Fruit fly (Drosophila melanogaster) whole organism, embryonic: ENCODE results near the gene slf.
A peak's percentile ranks its signal among the peaks of the same experiment; 100 is the strongest.

Experiments
- C15 ChIP-seq: fragments of 200-800 bp; sonication (Bioruptor generic); IDR thresholded peaks from 3 replicates; pipeline ENCODE4 v1.3.6; 2022; ENCODE audit warnings: missing biosample characterization, missing genetic modification characterization
- CG10321 ChIP-seq: fragments of 200-800 bp; sonication (Bioruptor generic); IDR thresholded peaks from 2 replicates; pipeline ENCODE4 v1.3.6; 2022; ENCODE audit warnings: missing biosample characterization, missing genetic modification characterization
- CG10366 ChIP-seq: fragments of 200-800 bp; sonication (Bioruptor generic); IDR thresholded peaks from 2 replicates; pipeline ENCODE4 v1.3.6; 2022; ENCODE audit warnings: missing biosample characterization, missing genetic modification characterization
- CG10565 ChIP-seq: fragments of 200-800 bp; sonication (Bioruptor generic); optimal IDR thresholded peaks from 3 replicates; lab custom pipeline; 2016; ENCODE audit warnings: missing biosample characterization, mild to moderate bottlenecking, missing genetic modification characterization
- CG10979 ChIP-seq: fragments of 200-800 bp; sonication (Bioruptor generic); optimal IDR thresholded peaks from 2 replicates; lab custom pipeline; 2018; ENCODE audit warnings: missing biosample characterization, mild to moderate bottlenecking, missing genetic modification characterization, moderate library complexity
- CG11695 ChIP-seq: fragments of 200-800 bp; sonication (Bioruptor generic); IDR thresholded peaks from 3 replicates; pipeline ENCODE4 v1.3.6; 2022; ENCODE audit warnings: missing biosample characterization, missing genetic modification characterization
- CG11723 ChIP-seq: fragments of 200-800 bp; sonication (Bioruptor generic); optimal IDR thresholded peaks from 2 replicates; lab custom pipeline; 2017; ENCODE audit warnings: missing biosample characterization, mild to moderate bottlenecking, missing genetic modification characterization
- CG13775 ChIP-seq: fragments of 200-800 bp; sonication (Bioruptor generic); optimal IDR thresholded peaks from 3 replicates; lab custom pipeline; 2017; ENCODE audit warnings: missing biosample characterization, mild to moderate bottlenecking, missing genetic modification characterization
- CG15479 ChIP-seq: fragments of 200-800 bp; sonication (Bioruptor generic); optimal IDR thresholded peaks from 3 replicates; lab custom pipeline; 2019; ENCODE audit warnings: missing biosample characterization, mild to moderate bottlenecking, missing genetic modification characterization, moderate library complexity
- CG16813 ChIP-seq: fragments of 200-800 bp; sonication (Bioruptor generic); IDR thresholded peaks from 3 replicates; pipeline ENCODE4 v1.3.6; 2022; ENCODE audit warnings: missing biosample characterization, missing genetic modification characterization; ENCODE audit not compliant: partially characterized antibody
- CG17186 ChIP-seq: fragments of 200-800 bp; sonication (Bioruptor generic); optimal IDR thresholded peaks from 3 replicates; lab custom pipeline; 2017; ENCODE audit warnings: missing biosample characterization, missing genetic modification reagents, missing genetic modification characterization
- CG2202 ChIP-seq: fragments of 200-800 bp; sonication (Bioruptor generic); optimal IDR thresholded peaks from 2 replicates; lab custom pipeline; 2018; ENCODE audit warnings: missing biosample characterization, mild to moderate bottlenecking, missing genetic modification characterization
- CG3281 ChIP-seq: fragments of 200-800 bp; sonication (Bioruptor generic); optimal IDR thresholded peaks from 3 replicates; lab custom pipeline; 2017; ENCODE audit warnings: missing biosample characterization, mild to moderate bottlenecking, missing genetic modification characterization
- CG4404 ChIP-seq: fragments of 200-800 bp; sonication (Bioruptor generic); IDR thresholded peaks from 2 replicates; pipeline ENCODE4 v1.3.6; 2022; ENCODE audit warnings: missing biosample characterization, missing genetic modification characterization
- CG4707 ChIP-seq: fragments of 200-800 bp; sonication (Bioruptor generic); optimal IDR thresholded peaks from 2 replicates; lab custom pipeline; 2018; ENCODE audit warnings: missing biosample characterization, mild to moderate bottlenecking, missing genetic modification characterization, moderate library complexity
- CG4730 ChIP-seq: fragments of 200-800 bp; sonication (Bioruptor generic); IDR thresholded peaks from 2 replicates; pipeline ENCODE4 v1.3.6; 2022; ENCODE audit warnings: missing biosample characterization, missing genetic modification characterization
- CG5245 ChIP-seq: fragments of 200-800 bp; sonication (Bioruptor generic); optimal IDR thresholded peaks from 3 replicates; lab custom pipeline; 2016; ENCODE audit warnings: missing biosample characterization, missing genetic modification characterization
- CG5953 ChIP-seq: fragments of 200-800 bp; sonication (Bioruptor generic); IDR thresholded peaks from 2 replicates; pipeline ENCODE4 v1.3.6; 2022; ENCODE audit warnings: missing biosample characterization, missing genetic modification characterization
- CG7357 ChIP-seq: fragments of 200-800 bp; sonication (Bioruptor generic); IDR thresholded peaks from 3 replicates; pipeline ENCODE4 v1.3.6; 2022; ENCODE audit warnings: missing biosample characterization, missing genetic modification characterization
- CG8765 ChIP-seq: fragments of 200-800 bp; sonication (Bioruptor generic); IDR thresholded peaks from 2 replicates; pipeline ENCODE4 v1.3.6; 2022; ENCODE audit warnings: missing biosample characterization, missing genetic modification characterization
- CG8924 ChIP-seq: fragments of 200-800 bp; optimal IDR thresholded peaks from 3 replicates; lab custom pipeline; 2019; ENCODE audit warnings: missing biosample characterization, mild to moderate bottlenecking, missing genetic modification characterization, moderate library complexity
- D ChIP-seq, 2 experiments: fragments of 200-800 bp in 1 of 2; fragments of >200 bp in 1 of 2; sonication (Bioruptor generic) in 1 of 2; optimal IDR thresholded peaks; 2 replicates in 1 of 2; 3 replicates in 1 of 2; lab custom pipeline; 2017; ENCODE audit warnings: mild to moderate bottlenecking in 1 of 2, missing biosample characterization in 1 of 2, missing genetic modification characterization in 1 of 2, missing genetic modification reagents in 1 of 2
- E2f2 ChIP-seq: fragments of 200-800 bp; sonication (Bioruptor generic); IDR thresholded peaks from 2 replicates; pipeline ENCODE4 v1.3.6; 2022; ENCODE audit warnings: missing biosample characterization, missing genetic modification characterization
- Gug ChIP-seq: fragments of 200-800 bp; sonication (Bioruptor generic); IDR thresholded peaks from 4 replicates; pipeline ENCODE4 v1.3.6; 2022; ENCODE audit warnings: missing biosample characterization, missing genetic modification characterization
- Hand ChIP-seq: fragments of 200-800 bp; sonication (Bioruptor generic); optimal IDR thresholded peaks from 2 replicates; lab custom pipeline; 2017; ENCODE audit warnings: mild to moderate bottlenecking, missing biosample characterization, missing genetic modification reagents, missing genetic modification characterization
- Hey ChIP-seq: fragments of 200-800 bp; sonication (Bioruptor generic); optimal IDR thresholded peaks from 3 replicates; lab custom pipeline; 2018; ENCODE audit warnings: missing biosample characterization, mild to moderate bottlenecking, missing genetic modification characterization
- HmgD ChIP-seq: fragments of 200-800 bp; sonication (Bioruptor generic); optimal IDR thresholded peaks from 3 replicates; lab custom pipeline; 2016; ENCODE audit warnings: missing biosample characterization, missing genetic modification characterization
- Kr ChIP-seq: fragments of 200-800 bp; sonication (Bioruptor generic); optimal IDR thresholded peaks from 2 replicates; lab custom pipeline; 2017; ENCODE audit warnings: missing biosample characterization, mild to moderate bottlenecking, missing genetic modification characterization
- Lpt ChIP-seq: fragments of >200 bp; optimal IDR thresholded peaks from 2 replicates; lab custom pipeline; 2018; ENCODE audit warnings: missing biosample characterization, missing genetic modification characterization
- Myb ChIP-seq: fragments of 200-800 bp; sonication (Bioruptor generic); optimal IDR thresholded peaks from 2 replicates; lab custom pipeline; 2016; ENCODE audit warnings: missing biosample characterization, missing genetic modification characterization
- Optix ChIP-seq: fragments of 200-800 bp; sonication (Bioruptor generic); IDR thresholded peaks from 3 replicates; pipeline ENCODE4 v1.3.6; 2022; ENCODE audit warnings: missing biosample characterization, missing genetic modification characterization
- Rfx ChIP-seq: fragments of 200-800 bp; sonication (Bioruptor generic); IDR thresholded peaks from 2 replicates; pipeline ENCODE4 v1.3.6; 2022; ENCODE audit warnings: missing biosample characterization, missing genetic modification characterization
- ac ChIP-seq: fragments of 200-800 bp; sonication (Bioruptor generic); optimal IDR thresholded peaks from 3 replicates; lab custom pipeline; 2017; ENCODE audit warnings: missing biosample characterization, mild to moderate bottlenecking, missing genetic modification characterization
- ara ChIP-seq: fragments of 200-800 bp; sonication (Bioruptor generic); IDR thresholded peaks from 2 replicates; pipeline ENCODE4 v1.3.6; 2022; ENCODE audit warnings: missing biosample characterization, missing genetic modification characterization
- chinmo ChIP-seq: fragments of 200-800 bp; sonication (Bioruptor generic); IDR thresholded peaks from 4 replicates; pipeline ENCODE4 v1.3.6; 2022; ENCODE audit warnings: missing biosample characterization, missing genetic modification characterization; ENCODE audit not compliant: partially characterized antibody
- chm ChIP-seq: fragments of 200-800 bp; sonication (Bioruptor generic); IDR thresholded peaks from 2 replicates; pipeline ENCODE4 v1.3.6; 2022; ENCODE audit warnings: missing biosample characterization, missing genetic modification characterization
- en ChIP-seq: fragments of 200-800 bp; sonication (Bioruptor generic); optimal IDR thresholded peaks from 2 replicates; lab custom pipeline; 2016; ENCODE audit warnings: missing biosample characterization, missing genetic modification characterization
- ewg ChIP-seq: fragments of 200-800 bp; sonication (Bioruptor generic); optimal IDR thresholded peaks from 3 replicates; lab custom pipeline; 2017; ENCODE audit warnings: mild to moderate bottlenecking, missing biosample characterization, missing genetic modification reagents, missing genetic modification characterization
- gce ChIP-seq: fragments of 200-800 bp; sonication (Bioruptor generic); IDR thresholded peaks from 3 replicates; pipeline ENCODE4 v1.3.6; 2022; ENCODE audit warnings: missing biosample characterization, missing genetic modification characterization
- gfzf ChIP-seq: fragments of 200-800 bp; sonication (Bioruptor generic); optimal IDR thresholded peaks from 2 replicates; lab custom pipeline; 2016; ENCODE audit warnings: missing biosample characterization, mild to moderate bottlenecking, missing genetic modification characterization, moderate library complexity
- gro ChIP-seq: fragments of 200-800 bp; sonication (Bioruptor generic); optimal IDR thresholded peaks from 2 replicates; lab custom pipeline; 2016; ENCODE audit warnings: missing biosample characterization, missing genetic modification characterization
- hbn ChIP-seq: fragments of 200-800 bp; sonication (Bioruptor generic); IDR thresholded peaks from 2 replicates; pipeline ENCODE4 v1.3.6; 2022; ENCODE audit warnings: missing biosample characterization, missing genetic modification characterization; ENCODE audit not compliant: partially characterized antibody
- ind ChIP-seq: fragments of 200-800 bp; sonication (Bioruptor generic); optimal IDR thresholded peaks from 3 replicates; lab custom pipeline; 2016; ENCODE audit warnings: missing biosample characterization, missing genetic modification characterization
- knrl ChIP-seq: fragments of 200-800 bp; sonication (Bioruptor generic); IDR thresholded peaks from 3 replicates; pipeline ENCODE4 v1.3.6; 2022; ENCODE audit warnings: missing biosample characterization, missing genetic modification characterization; ENCODE audit not compliant: partially characterized antibody
- luna ChIP-seq: fragments of 200-800 bp; sonication (Bioruptor generic); optimal IDR thresholded peaks from 2 replicates; lab custom pipeline; 2016; ENCODE audit warnings: missing biosample characterization, missing genetic modification characterization
- maf-S ChIP-seq: fragments of 200-800 bp; sonication (Bioruptor generic); optimal IDR thresholded peaks from 2 replicates; lab custom pipeline; 2016; ENCODE audit warnings: missing biosample characterization, missing genetic modification characterization
- nerfin-2 ChIP-seq: fragments of 200-800 bp; sonication (Bioruptor generic); IDR thresholded peaks from 2 replicates; pipeline ENCODE4 v1.3.6; 2022; ENCODE audit warnings: missing biosample characterization, missing genetic modification characterization; ENCODE audit not compliant: partially characterized antibody
- ranshi ChIP-seq: fragments of 200-800 bp; sonication (Bioruptor generic); IDR thresholded peaks from 2 replicates; pipeline ENCODE4 v1.3.6; 2022; ENCODE audit warnings: missing biosample characterization, missing genetic modification characterization
- shn ChIP-seq: fragments of 200-800 bp; sonication (Bioruptor generic); optimal IDR thresholded peaks from 3 replicates; lab custom pipeline; 2016; ENCODE audit warnings: missing biosample characterization, missing genetic modification characterization
- ssp ChIP-seq: fragments of 200-800 bp; sonication (Bioruptor generic); IDR thresholded peaks from 2 replicates; pipeline ENCODE4 v1.3.6; 2022; ENCODE audit warnings: missing biosample characterization, missing genetic modification characterization
- tap ChIP-seq: fragments of 200-800 bp; optimal IDR thresholded peaks from 3 replicates; lab custom pipeline; 2019; ENCODE audit warnings: missing biosample characterization, mild to moderate bottlenecking, missing genetic modification characterization, moderate library complexity

Gene slf

dm6 chr2L:4821319-4821717 is 19.6 kb upstream of the slf start (continued):
- no peak for TF ChIP-seq D (optimal IDR thresholded peaks at IDR 0.05; lab: Kevin White, UChicago)
- TF ChIP-seq D (GFP tag; optimal IDR thresholded peaks at IDR 0.05; lab: Kevin White, UChicago), result peak; percentile 60
- TF ChIP-seq ind, result peak; percentile 49
- TF ChIP-seq CG4404 (GFP tag; lab: Robert Waterston, UW), result peak; percentile 56
- no peak; the same call in 1 of the 2 replicates for TF ChIP-seq ssp (GFP tag; lab: Robert Waterston, UW)
- TF ChIP-seq ac (GFP tag; lab: Kevin White, UChicago), result no peak
- TF ChIP-seq gro (GFP tag; lab: Kevin White, UChicago), result peak; percentile 56
- TF ChIP-seq CG11723 (GFP tag; lab: Kevin White, UChicago), result peak; percentile 15
- TF ChIP-seq CG17186, result no peak
- 0 out of 3 replicates have a peak, but pooled peaks have one; percentile 42 for TF ChIP-seq CG16813
- peak; percentile 21 for TF ChIP-seq CG13775 (GFP tag; lab: Kevin White, UChicago)
- TF ChIP-seq CG4707, result no peak
- no peak for TF ChIP-seq CG2202 (tag; lab: Kevin White, UChicago)
- TF ChIP-seq E2f2, result peak; percentile 42
- peak; percentile 61 for TF ChIP-seq CG10979 (tag; lab: Kevin White, UChicago)
- peak; percentile 53; the same call in 3 of the 4 replicates for TF ChIP-seq Gug (GFP tag; lab: Robert Waterston, UW)
- TF ChIP-seq CG11695 (GFP tag; lab: Robert Waterston, UW), result peak; percentile 75
- no peak for TF ChIP-seq CG5245 (GFP tag; lab: Kevin White, UChicago)
- TF ChIP-seq shn (GFP tag; lab: Kevin White, UChicago), result no peak
- peak; percentile 39 for TF ChIP-seq CG10366 (GFP tag; lab: Robert Waterston, UW)
- no peak for TF ChIP-seq tap (tag; lab: Kevin White, UChicago)
- TF ChIP-seq CG10321 (GFP tag; lab: Robert Waterston, UW), result no peak
- peak; percentile 2 for TF ChIP-seq Myb (GFP tag; lab: Kevin White, UChicago)
- TF ChIP-seq CG4730 (GFP tag; lab: Robert Waterston, UW), result 0 out of 2 replicates have a peak, but pooled peaks have one; percentile 4
- peak; percentile 72 for TF ChIP-seq Rfx
- TF ChIP-seq gfzf (GFP tag; lab: Kevin White, UChicago), result no peak
- no peak for TF ChIP-seq Kr (GFP tag; lab: Kevin White, UChicago)
- no peak for TF ChIP-seq Lpt (GFP tag; lab: Kevin White, UChicago)
- TF ChIP-seq Optix (GFP tag; lab: Robert Waterston, UW), result peak; percentile 55; the same call in 1 of the 3 replicates
- peak; percentile 59 for TF ChIP-seq ranshi (GFP tag; lab: Robert Waterston, UW)
- TF ChIP-seq CG3281 (GFP tag; lab: Kevin White, UChicago), result peak; percentile 83
- TF ChIP-seq gce, result 0 out of 3 replicates have a peak, but pooled peaks have one; percentile 36
- no peak; the same call in 1 of the 2 replicates for TF ChIP-seq CG8765
- TF ChIP-seq CG15479, result peak; percentile 34
- TF ChIP-seq luna (GFP tag; lab: Kevin White, UChicago), result no peak
- no peak; the same call in 2 of the 3 replicates for TF ChIP-seq knrl
- peak; percentile 57; the same call in 1 of the 2 replicates for TF ChIP-seq ara (GFP tag; lab: Robert Waterston, UW)
- peak; percentile 45 for TF ChIP-seq CG7357 (GFP tag; lab: Robert Waterston, UW)
- no peak for TF ChIP-seq en (GFP tag; lab: Kevin White, UChicago)
- TF ChIP-seq CG8924 (tag; lab: Kevin White, UChicago), result peak; percentile 70
- TF ChIP-seq hbn (GFP tag; lab: Robert Waterston, UW), result no peak
- TF ChIP-seq Hey (tag; lab: Kevin White, UChicago), result no peak
- TF ChIP-seq C15, result no peak; the same call in 2 of the 3 replicates
- TF ChIP-seq CG5953 (GFP tag; lab: Robert Waterston, UW), result no peak
- TF ChIP-seq HmgD (GFP tag; lab: Kevin White, UChicago), result no peak
- peak; percentile 19 for TF ChIP-seq maf-S (GFP tag; lab: Kevin White, UChicago)
- TF ChIP-seq ewg, result no peak
- no peak for TF ChIP-seq CG10565 (GFP tag; lab: Kevin White, UChicago)
- TF ChIP-seq nerfin-2 (GFP tag; lab: Robert Waterston, UW), result no peak
- no peak for TF ChIP-seq chm
- peak; percentile 85 for TF ChIP-seq Hand
- TF ChIP-seq chinmo, result no peak
